Comparison of ENCODE assay signal across 1 fruit fly cellular context in genomic region chr2L:20780768-20781167, dm6.
A peak's percentile ranks its signal among the peaks of the same experiment; 100 is the strongest.
TF ChIP-seq lines count a peak whose summit lies in the region.

No protein-coding gene starts in this region.

TF ChIP-seq in whole organism, embryonic, 481 proteins besides CTCF, POLR2A, EP300 and RAD21 (continued from another document and continues in another):
- TF ChIP-seq Kr (GFP tag; optimal IDR thresholded peaks at IDR 0.05; lab: Kevin White, UChicago) (peak; percentile 85), ro (GFP tag; IDR thresholded peaks at IDR 0.05; lab: Robert Waterston, UW) (no peak), Usf (GFP tag; optimal IDR thresholded peaks at IDR 0.05; lab: Kevin White, UChicago) (peak; percentile 30), CG4820 (GFP tag; optimal IDR thresholded peaks at IDR 0.05; lab: Kevin White, UChicago) (no peak), dmrt99B (tag; optimal IDR thresholded peaks at IDR 0.05; lab: Kevin White, UChicago) (peak; percentile 37), Dip2 (GFP tag; IDR thresholded peaks at IDR 0.05; lab: Robert Waterston, UW) (no peak), gsb (GFP tag; IDR thresholded peaks at IDR 0.05; lab: Robert Waterston, UW) (no peak), CG12104 (GFP tag; optimal IDR thresholded peaks at IDR 0.05; lab: Kevin White, UChicago) (peak; percentile 73), yki (optimal IDR thresholded peaks at IDR 0.05; lab: Kevin White, UChicago) (no peak), pnt (GFP tag; optimal IDR thresholded peaks at IDR 0.05; lab: Kevin White, UChicago) (peak; percentile 51), Eip74EF (GFP tag; optimal IDR thresholded peaks at IDR 0.05; lab: Kevin White, UChicago) (peak in 1 of 2 experiments; percentile 2), pb (GFP tag; optimal IDR thresholded peaks at IDR 0.05; lab: Kevin White, UChicago) (peak; percentile 24), CG13624 (GFP tag; optimal IDR thresholded peaks at IDR 0.05; lab: Kevin White, UChicago) (peak; percentile 27), tna (GFP tag; IDR thresholded peaks at IDR 0.05; lab: Robert Waterston, UW; ENCODE audit: partially characterized antibody) (no peak), CG17359 (tag; optimal IDR thresholded peaks at IDR 0.05; lab: Kevin White, UChicago) (peak; percentile 78), CG11093 (GFP tag; IDR thresholded peaks at IDR 0.05; lab: Robert Waterston, UW) (no peak), Doc3 (GFP tag; IDR thresholded peaks at IDR 0.05; lab: Robert Waterston, UW; ENCODE audit: partially characterized antibody) (no peak), CG1233 (GFP tag; optimal IDR thresholded peaks at IDR 0.05; lab: Kevin White, UChicago) (peak; percentile 78), CG12071 (GFP tag; optimal IDR thresholded peaks at IDR 0.05; lab: Kevin White, UChicago) (peak; percentile 88), sens-2 (GFP tag; IDR thresholded peaks at IDR 0.05; lab: Robert Waterston, UW) (no peak), CG1647 (GFP tag; optimal IDR thresholded peaks at IDR 0.05; lab: Kevin White, UChicago) (peak; percentile 7), CG1603 (tag; optimal IDR thresholded peaks at IDR 0.05; lab: Kevin White, UChicago) (peak; percentile 82), CG17829 (tag; optimal IDR thresholded peaks at IDR 0.05; lab: Kevin White, UChicago) (peak; percentile 4), unc-4 (GFP tag; IDR thresholded peaks at IDR 0.05; lab: Robert Waterston, UW; ENCODE audit: partially characterized antibody) (no peak), Hmx (GFP tag; optimal IDR thresholded peaks at IDR 0.05; lab: Kevin White, UChicago) (no peak), zfh1 (GFP tag; IDR thresholded peaks at IDR 0.05; lab: Robert Waterston, UW) (peak; percentile 74; the same call in 2 of the 3 replicates), Xrp1 (GFP tag; IDR thresholded peaks at IDR 0.05; lab: Robert Waterston, UW) (peak; percentile 80), CG12769 (tag; optimal IDR thresholded peaks at IDR 0.05; lab: Kevin White, UChicago) (peak; percentile 86), CG6791 (GFP tag; IDR thresholded peaks at IDR 0.05; lab: Robert Waterston, UW; ENCODE audit: partially characterized antibody) (no peak), Hey (tag; optimal IDR thresholded peaks at IDR 0.05; lab: Kevin White, UChicago) (peak; percentile 53), CG11696 (GFP tag; IDR thresholded peaks at IDR 0.05; lab: Robert Waterston, UW) (0 out of 2 replicates have a peak, but pooled peaks have one; percentile 22), ems (GFP tag; optimal IDR thresholded peaks at IDR 0.05; lab: Kevin White, UChicago) (peak; percentile 32), Poxn (GFP tag; IDR thresholded peaks at IDR 0.05; lab: Robert Waterston, UW) (no peak), Scr (GFP tag; IDR thresholded peaks at IDR 0.05; lab: Robert Waterston, UW; ENCODE audit: partially characterized antibody) (no peak), dimm (GFP tag; IDR thresholded peaks at IDR 0.05; lab: Robert Waterston, UW) (no peak), CrebB (tag; optimal IDR thresholded peaks at IDR 0.05; lab: Kevin White, UChicago) (peak; percentile 80), ind (GFP tag; optimal IDR thresholded peaks at IDR 0.05; lab: Kevin White, UChicago) (peak; percentile 1), Dref (GFP tag; IDR thresholded peaks at IDR 0.05; lab: Robert Waterston, UW) (no peak), lola (GFP tag; optimal IDR thresholded peaks at IDR 0.05; lab: Kevin White, UChicago) (peak in 1 of 3 experiments; percentile 53), gfzf (GFP tag; optimal IDR thresholded peaks at IDR 0.05; lab: Kevin White, UChicago) (no peak), grn (GFP tag; optimal IDR thresholded peaks at IDR 0.05; lab: Kevin White, UChicago) (peak; percentile 49), CG11560 (tag; IDR thresholded peaks at IDR 0.05; lab: Robert Waterston, UW) (no peak), tup (GFP tag; optimal IDR thresholded peaks at IDR 0.05; lab: Kevin White, UChicago) (peak; percentile 18), CG10431 (GFP tag; optimal IDR thresholded peaks at IDR 0.05; lab: Kevin White, UChicago) (peak; percentile 26), CG12942 (GFP tag; optimal IDR thresholded peaks at IDR 0.05; lab: Kevin White, UChicago) (peak; percentile 24), CG43689 (GFP tag; IDR thresholded peaks at IDR 0.05; lab: Robert Waterston, UW) (no peak), CG9437 (GFP tag; optimal IDR thresholded peaks at IDR 0.05; lab: Kevin White, UChicago) (no peak), CG14050 (GFP tag; IDR thresholded peaks at IDR 0.05; lab: Robert Waterston, UW) (no peak), CG3163 (GFP tag; optimal IDR thresholded peaks at IDR 0.05; lab: Kevin White, UChicago) (no peak), CG2116 (GFP tag; optimal IDR thresholded peaks at IDR 0.05; lab: Kevin White, UChicago) (peak; percentile 22), tin (GFP tag; optimal IDR thresholded peaks at IDR 0.05; lab: Kevin White, UChicago) (no peak), Opbp (GFP tag; IDR thresholded peaks at IDR 0.05; lab: Robert Waterston, UW; ENCODE audit: partially characterized antibody) (no peak), ewg (GFP tag; optimal IDR thresholded peaks at IDR 0.05; lab: Kevin White, UChicago) (peak; percentile 47), CG6854 (GFP tag; optimal IDR thresholded peaks at IDR 0.05; lab: Kevin White, UChicago) (peak; percentile 17), bbx (GFP tag; IDR thresholded peaks at IDR 0.05; lab: Robert Waterston, UW; ENCODE audit: partially characterized antibody) (no peak), CG15011 (GFP tag; optimal IDR thresholded peaks at IDR 0.05; lab: Kevin White, UChicago) (peak; percentile 61), CG2875 (GFP tag; optimal IDR thresholded peaks at IDR 0.05; lab: Kevin White, UChicago) (peak; percentile 76), lilli (GFP tag; optimal IDR thresholded peaks at IDR 0.05; lab: Kevin White, UChicago) (peak; percentile 26), CG3726 (GFP tag; IDR thresholded peaks at IDR 0.05; lab: Robert Waterston, UW) (peak; percentile 59; the same call in 1 of the 3 replicates), CG10565 (GFP tag; optimal IDR thresholded peaks at IDR 0.05; lab: Kevin White, UChicago) (no peak), Pdp1 (GFP tag; optimal IDR thresholded peaks at IDR 0.05; lab: Kevin White, UChicago) (peak in 1 of 2 experiments; percentile 46), tgo (GFP tag; IDR thresholded peaks at IDR 0.05; lab: Robert Waterston, UW) (no peak), dati (GFP tag; IDR thresholded peaks at IDR 0.05; lab: Robert Waterston, UW) (0 out of 2 replicates have a peak, but pooled peaks have one; percentile 48), bsh (GFP tag; optimal IDR thresholded peaks at IDR 0.05; lab: Kevin White, UChicago) (peak in 1 of 2 experiments; percentile 66), her (GFP tag; optimal IDR thresholded peaks at IDR 0.05; lab: Kevin White, UChicago) (peak; percentile 50), seq (GFP tag; IDR thresholded peaks at IDR 0.05; lab: Robert Waterston, UW) (0 out of 2 replicates have a peak, but pooled peaks have one; percentile 33), NC2β (GFP tag; optimal IDR thresholded peaks at IDR 0.05; lab: Kevin White, UChicago) (peak; percentile 50), pita (GFP tag; optimal IDR thresholded peaks at IDR 0.05; lab: Kevin White, UChicago) (no peak), maf-S (GFP tag; optimal IDR thresholded peaks at IDR 0.05; lab: Kevin White, UChicago) (peak; percentile 50), CG1602 (GFP tag; optimal IDR thresholded peaks at IDR 0.05; lab: Kevin White, UChicago) (peak; percentile 13), esg (GFP tag; conservative IDR thresholded peaks at IDR 0.05; lab: Robert Waterston, UW) (no peak), bigmax (GFP tag; optimal IDR thresholded peaks at IDR 0.05; lab: Kevin White, UChicago) (peak; percentile 56), CG16863 (GFP tag; optimal IDR thresholded peaks at IDR 0.05; lab: Kevin White, UChicago) (peak; percentile 42), B-H1 (GFP tag; IDR thresholded peaks at IDR 0.05; lab: Robert Waterston, UW) (no peak), ftz-f1 (GFP tag; optimal IDR thresholded peaks at IDR 0.05; lab: Kevin White, UChicago) (no peak), Bteb2 (GFP tag; optimal IDR thresholded peaks at IDR 0.05; lab: Kevin White, UChicago) (no peak), CG8944 (GFP tag; optimal IDR thresholded peaks at IDR 0.05; lab: Kevin White, UChicago) (no peak), run (tag; optimal IDR thresholded peaks at IDR 0.05; lab: Kevin White, UChicago) (peak; percentile 11), ttk (GFP tag; IDR thresholded peaks at IDR 0.05; lab: Robert Waterston, UW) (0 out of 2 replicates have a peak, but pooled peaks have one; percentile 17), caup (GFP tag; optimal IDR thresholded peaks at IDR 0.05; lab: Kevin White, UChicago; ENCODE audit: severe bottlenecking) (peak; percentile 73), Mad (GFP tag; optimal IDR thresholded peaks at IDR 0.05; lab: Kevin White, UChicago) (peak; percentile 23), CG14965 (GFP tag; optimal IDR thresholded peaks at IDR 0.05; lab: Kevin White, UChicago; ENCODE audit: borderline replicate concordance) (peak; percentile 59), wdn (GFP tag; IDR thresholded peaks at IDR 0.05; lab: Robert Waterston, UW) (no peak), NFAT (GFP tag; IDR thresholded peaks at IDR 0.05; lab: Robert Waterston, UW) (peak; percentile 42; the same call in 1 of the 2 replicates), CG34376 (GFP tag; optimal IDR thresholded peaks at IDR 0.05; lab: Kevin White, UChicago) (no peak), salm (tag; optimal IDR thresholded peaks at IDR 0.05; lab: Kevin White, UChicago) (peak; percentile 51), pzg (GFP tag; optimal IDR thresholded peaks at IDR 0.05; lab: Kevin White, UChicago) (no peak), CG17802 (tag; optimal IDR thresholded peaks at IDR 0.05; lab: Kevin White, UChicago) (no peak), HLH3B (GFP tag; IDR thresholded peaks at IDR 0.05; lab: Robert Waterston, UW) (peak; percentile 44; the same call in 1 of the 2 replicates), CG8089 (GFP tag; optimal IDR thresholded peaks at IDR 0.05; lab: Kevin White, UChicago) (peak; percentile 50), CG5245 (GFP tag; optimal IDR thresholded peaks at IDR 0.05; lab: Kevin White, UChicago) (no peak), wek (GFP tag; optimal IDR thresholded peaks at IDR 0.05; lab: Kevin White, UChicago) (peak; percentile 81), CG31365 (tag; optimal IDR thresholded peaks at IDR 0.05; lab: Kevin White, UChicago) (peak; percentile 58), pfk (GFP tag; optimal IDR thresholded peaks at IDR 0.05; lab: Kevin White, UChicago) (peak; percentile 47), CG15601 (tag; optimal IDR thresholded peaks at IDR 0.05; lab: Kevin White, UChicago) (peak; percentile 68), CG12391 (tag; optimal IDR thresholded peaks at IDR 0.05; lab: Kevin White, UChicago) (peak; percentile 32), pum (GFP tag; optimal IDR thresholded peaks at IDR 0.05; lab: Kevin White, UChicago) (peak; percentile 2), zen2 (GFP tag; IDR thresholded peaks at IDR 0.05; lab: Robert Waterston, UW; ENCODE audit: partially characterized antibody) (no peak), CG3838 (GFP tag; optimal IDR thresholded peaks at IDR 0.05; lab: Kevin White, UChicago) (peak; percentile 13), Hand (GFP tag; optimal IDR thresholded peaks at IDR 0.05; lab: Kevin White, UChicago) (no peak), CG6683 (GFP tag; optimal IDR thresholded peaks at IDR 0.05; lab: Kevin White, UChicago) (peak; percentile 65), CHES-1-like (GFP tag; optimal IDR thresholded peaks at IDR 0.05; lab: Kevin White, UChicago) (peak; percentile 63), CG17361 (GFP tag; IDR thresholded peaks at IDR 0.05; lab: Robert Waterston, UW) (0 out of 3 replicates have a peak, but pooled peaks have one; percentile 38), Lhr (GFP tag; optimal IDR thresholded peaks at IDR 0.05; lab: Kevin White, UChicago) (peak; percentile 35), Nf-YB (GFP tag; optimal IDR thresholded peaks at IDR 0.05; lab: Kevin White, UChicago) (peak; percentile 51), Ptx1 (GFP tag; IDR thresholded peaks at IDR 0.05; lab: Robert Waterston, UW) (peak; percentile 30; the same call in 1 of the 2 replicates), Mes4 (GFP tag; optimal IDR thresholded peaks at IDR 0.05; lab: Kevin White, UChicago) (peak; percentile 42), emc (GFP tag; optimal IDR thresholded peaks at IDR 0.05; lab: Kevin White, UChicago) (no peak), PHDP (tag; optimal IDR thresholded peaks at IDR 0.05; lab: Kevin White, UChicago) (peak; percentile 54), mirr (GFP tag; optimal IDR thresholded peaks at IDR 0.05; lab: Kevin White, UChicago) (peak; percentile 55), crc (GFP tag; optimal IDR thresholded peaks at IDR 0.05; lab: Kevin White, UChicago) (no peak), jumu (GFP tag; optimal IDR thresholded peaks at IDR 0.05; lab: Kevin White, UChicago) (peak; percentile 51), CG6689 (GFP tag; IDR thresholded peaks at IDR 0.05; lab: Robert Waterston, UW) (peak; percentile 33; the same call in 1 of the 2 replicates), Hr78 (GFP tag; optimal IDR thresholded peaks at IDR 0.05; lab: Kevin White, UChicago) (no peak), Hsf (GFP tag; optimal IDR thresholded peaks at IDR 0.05; lab: Kevin White, UChicago) (peak; percentile 38), onecut (GFP tag; IDR thresholded peaks at IDR 0.05; lab: Robert Waterston, UW) (peak; percentile 72), eve (GFP tag; optimal IDR thresholded peaks at IDR 0.05; lab: Kevin White, UChicago) (no peak), NC2α (GFP tag; optimal IDR thresholded peaks at IDR 0.05; lab: Kevin White, UChicago) (peak; percentile 43), CG7271 (tag; optimal IDR thresholded peaks at IDR 0.05; lab: Kevin White, UChicago) (peak; percentile 5), CG13296 (GFP tag; optimal IDR thresholded peaks at IDR 0.05; lab: Kevin White, UChicago) (peak; percentile 74), CG10147 (GFP tag; optimal IDR thresholded peaks at IDR 0.05; lab: Kevin White, UChicago) (peak; percentile 56), Jarid2 (GFP tag; optimal IDR thresholded peaks at IDR 0.05; lab: Kevin White, UChicago) (peak; percentile 32), ATbp (GFP tag; optimal IDR thresholded peaks at IDR 0.05; lab: Kevin White, UChicago) (peak; percentile 87), kni (GFP tag; optimal IDR thresholded peaks at IDR 0.05; lab: Kevin White, UChicago) (peak; percentile 76), CG4424 (GFP tag; optimal IDR thresholded peaks at IDR 0.05; lab: Kevin White, UChicago) (peak; percentile 20), YL-1 (GFP tag; optimal IDR thresholded peaks at IDR 0.05; lab: Kevin White, UChicago) (peak; percentile 71), CG4707 (GFP tag; optimal IDR thresholded peaks at IDR 0.05; lab: Kevin White, UChicago) (peak; percentile 61), Sry-δ (GFP tag; optimal IDR thresholded peaks at IDR 0.05; lab: Kevin White, UChicago) (peak; percentile 0), Atf3 (GFP tag; optimal IDR thresholded peaks at IDR 0.05; lab: Kevin White, UChicago) (peak; percentile 38), crol (GFP tag; IDR thresholded peaks at IDR 0.05; lab: Robert Waterston, UW) (no peak)
